Worm (Caenorhabditis elegans) whole organism, dauer: ENCODE results near the gene gpa-6.

Source experiments
- unc-62 ChIP-seq: sonication (generic microtip); optimal IDR thresholded peaks from 2 replicates; lab custom pipeline; 2017; ENCODE audit warnings: missing biosample characterization, missing genetic modification reagents, missing genetic modification characterization

Gene gpa-6

DNA sequence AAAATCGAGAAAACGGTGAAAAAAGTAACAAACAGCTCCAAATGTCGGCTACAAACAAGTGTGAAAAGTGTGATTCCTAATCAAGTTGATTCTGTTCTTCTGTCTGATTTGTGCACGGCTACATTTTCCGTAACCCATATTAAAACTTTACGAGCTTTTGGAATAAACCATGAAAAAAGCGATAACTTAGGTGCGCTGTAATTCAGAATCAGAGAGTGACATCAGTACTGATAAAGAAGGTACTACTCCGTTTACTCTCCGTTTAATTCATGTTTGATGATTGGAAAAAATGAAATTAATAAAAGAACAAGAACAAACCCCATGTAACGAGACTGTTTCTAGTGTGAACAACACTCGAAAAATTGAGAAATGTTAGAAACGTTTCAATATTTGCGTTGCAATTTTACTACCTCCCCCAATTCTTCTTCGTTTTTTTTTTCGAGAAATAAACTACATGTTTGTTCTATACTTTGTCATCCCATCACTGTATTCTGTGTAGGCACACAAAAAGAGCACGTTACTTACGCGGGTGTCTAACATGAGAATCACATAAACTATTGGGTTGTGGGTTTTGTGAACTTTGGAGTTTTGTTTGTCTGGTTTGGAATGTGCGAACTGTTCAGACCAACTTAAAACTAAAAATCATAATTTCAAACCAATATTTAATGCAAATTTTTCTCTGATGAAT, 28.5 kb upstream of the gpa-6 start:
- TF ChIP-seq unc-62: no peak

DNA sequence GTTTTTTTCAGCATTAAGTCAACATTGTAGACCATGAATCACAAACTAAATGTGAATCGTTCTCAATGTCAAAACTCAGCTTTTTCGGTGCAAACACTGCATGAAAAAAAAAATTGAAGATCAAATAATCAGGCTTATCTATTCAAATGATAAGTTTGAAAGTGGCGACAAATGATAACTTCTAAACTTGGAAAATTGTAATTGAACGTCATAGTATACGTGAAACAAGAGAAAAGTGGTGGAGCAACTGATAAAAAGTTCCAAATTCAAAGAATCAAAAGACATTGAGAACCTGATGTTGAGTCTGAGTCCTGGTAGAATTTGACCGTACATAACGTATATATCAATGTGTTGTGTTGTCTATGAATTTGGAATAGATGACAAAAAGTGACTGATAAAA, 27.8 kb upstream of the gpa-6 start:
- no peak for TF ChIP-seq unc-62

DNA sequence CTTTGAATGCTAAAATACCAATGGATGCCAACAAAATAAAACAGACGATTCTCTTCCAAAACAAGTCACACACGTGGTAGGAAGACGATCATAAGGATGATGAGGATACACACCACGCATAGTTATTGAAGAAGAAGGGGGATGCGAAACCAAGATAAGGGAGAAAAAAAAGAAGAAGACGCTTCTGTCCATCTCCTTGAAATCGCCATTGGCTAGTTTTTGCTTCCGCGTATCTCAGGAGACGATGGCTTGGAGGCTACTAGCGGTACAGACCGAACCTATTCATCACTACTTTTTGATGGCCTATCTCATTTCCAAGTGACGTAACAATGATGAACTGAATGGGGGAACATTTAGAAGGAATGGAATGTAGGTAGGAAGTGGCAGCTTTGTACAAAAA, 26.7 kb upstream of the gpa-6 start:
- no peak for TF ChIP-seq unc-62

DNA sequence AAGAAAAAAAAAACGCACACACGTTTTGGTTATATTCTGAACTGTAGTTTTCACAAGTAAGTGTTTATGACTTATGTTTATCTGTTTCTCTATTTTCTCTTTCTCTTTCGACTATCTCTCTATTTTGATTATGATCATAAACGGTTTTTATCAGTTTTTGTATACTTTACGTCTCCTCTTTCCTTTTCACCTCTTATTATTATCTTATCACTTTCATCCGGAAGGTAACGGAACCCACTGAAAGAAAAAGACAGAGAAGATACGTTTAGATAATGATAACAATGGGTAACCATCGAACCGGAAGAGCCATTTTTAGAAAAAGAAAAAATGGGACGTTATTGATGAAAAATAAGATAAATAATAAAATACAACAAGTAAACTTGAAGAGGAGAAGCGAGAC, 25.3 kb upstream of the gpa-6 start:
- TF ChIP-seq unc-62: no peak

DNA sequence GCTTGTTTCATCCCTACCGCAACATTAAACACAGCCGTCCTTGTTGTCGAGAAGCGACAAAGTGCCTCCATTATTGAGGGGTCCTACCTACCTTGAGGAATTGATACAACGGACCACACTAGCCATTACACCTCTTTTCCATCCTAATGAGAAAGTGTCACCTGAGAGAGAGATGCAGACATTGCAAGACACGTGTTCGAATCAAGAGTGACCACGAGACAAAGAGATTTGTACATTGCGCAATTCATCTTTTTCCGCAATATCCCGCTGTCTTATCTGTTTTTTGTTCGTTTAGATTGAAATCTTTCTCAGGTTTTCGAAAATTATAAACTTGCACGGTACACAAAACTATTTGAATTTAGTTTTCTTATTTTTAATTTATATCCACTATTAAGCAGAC, 21.9 kb upstream of the gpa-6 start:
- no peak for TF ChIP-seq unc-62

DNA sequence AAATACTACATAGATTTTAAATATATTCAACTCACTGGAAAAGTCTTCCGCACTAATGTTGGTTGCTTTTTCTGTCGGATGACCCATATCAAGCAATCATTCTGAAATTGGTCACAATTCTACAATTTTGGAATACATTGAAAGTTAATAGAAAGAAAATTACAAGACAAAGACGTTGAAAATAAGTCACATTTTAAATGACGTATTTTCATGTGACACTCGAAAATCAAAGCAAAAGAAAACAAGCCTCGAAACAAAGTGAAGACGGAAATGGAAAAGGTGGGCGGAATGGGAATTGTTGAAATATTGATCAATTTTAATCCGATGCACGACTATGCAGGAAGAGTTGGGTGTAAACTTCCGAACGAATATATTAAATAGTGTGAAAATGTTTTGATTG, 21.0 kb upstream of the gpa-6 start, which contains the start of gene mob-2:
Gene mob-2, minus strand, starts transcription at position 101 of the 400 bp plus-strand sequence.
- TF ChIP-seq unc-62: no peak

DNA sequence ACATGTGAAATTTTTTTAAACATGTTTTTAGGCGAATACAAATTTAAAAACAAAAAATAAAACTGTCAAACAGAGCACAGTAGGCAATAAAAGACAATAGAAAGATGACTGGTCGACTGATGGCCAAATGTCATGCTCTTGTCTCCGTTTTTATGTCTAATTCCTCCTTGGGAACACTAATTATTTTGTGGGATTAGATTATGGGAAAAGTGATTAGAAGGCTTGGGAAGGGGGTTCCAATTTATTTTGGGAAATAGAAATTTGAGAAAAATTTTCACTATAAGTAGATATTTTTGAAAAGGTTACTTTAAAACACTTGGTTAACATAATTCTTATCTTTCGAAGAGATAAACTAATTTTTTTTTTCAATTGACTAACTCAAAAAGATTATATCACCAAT, 20.2 kb upstream of the gpa-6 start:
- TF ChIP-seq unc-62: no peak

DNA sequence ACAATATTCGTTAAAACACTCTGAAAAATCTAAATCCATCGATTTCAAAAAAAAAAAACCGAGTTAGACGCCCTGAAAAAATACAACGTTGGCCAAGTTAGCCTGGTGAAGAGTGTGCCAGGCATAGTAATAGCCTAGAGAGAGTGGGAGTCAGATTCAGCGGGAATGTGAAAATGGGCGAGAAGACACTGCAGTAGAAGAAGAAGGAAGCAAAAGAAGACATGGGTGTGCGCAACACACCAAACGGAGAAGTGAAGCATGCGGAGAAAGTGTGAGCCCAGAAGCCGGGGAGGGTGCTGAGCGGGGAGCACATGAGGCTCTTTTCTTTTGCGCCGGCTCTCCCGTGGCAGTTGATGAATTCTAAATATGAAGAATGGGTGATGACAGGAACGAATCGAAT, 19.8 kb upstream of the gpa-6 start:
- no peak for TF ChIP-seq unc-62

DNA sequence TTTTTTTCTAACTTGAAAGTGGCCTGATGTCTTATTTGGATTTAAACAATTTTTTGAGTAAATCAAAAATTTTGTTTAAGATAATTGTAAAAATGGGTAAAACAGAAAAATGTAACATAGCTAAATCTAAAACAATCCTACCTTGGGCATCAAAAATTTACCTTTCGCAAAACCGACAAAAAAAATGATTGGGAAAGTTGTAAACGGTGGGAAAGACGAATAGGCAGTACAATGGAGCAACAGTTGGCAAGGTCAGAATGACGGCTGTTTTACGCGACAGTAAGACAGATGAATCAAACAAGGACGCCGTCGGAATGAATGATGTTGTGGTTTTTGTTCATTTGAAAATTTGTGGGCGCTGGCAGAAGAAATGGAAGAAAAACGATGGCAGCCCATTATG, 16.6 kb upstream of the gpa-6 start:
- TF ChIP-seq unc-62: no peak

DNA sequence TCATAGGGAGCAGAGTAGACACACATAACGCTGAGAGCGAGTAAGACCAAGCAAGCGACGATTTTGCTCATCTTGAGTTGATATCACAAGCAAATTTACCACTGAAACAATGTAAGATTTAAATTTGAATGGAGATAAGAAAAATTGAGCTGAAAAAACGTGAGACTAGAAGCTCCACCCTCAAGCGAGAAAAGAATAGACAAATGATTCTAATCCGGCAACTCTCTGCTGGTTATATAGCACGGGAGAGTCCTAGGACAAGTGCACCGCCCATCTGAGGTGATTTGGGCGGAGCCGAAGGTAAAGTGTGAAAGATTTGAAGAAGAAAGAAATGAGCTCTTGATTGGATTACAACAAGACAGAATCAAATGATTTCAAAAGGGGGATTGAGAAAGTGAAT, 12.7 kb upstream of the gpa-6 start, which contains the start of gene nlp-3:
Gene nlp-3, minus strand, starts transcription at position 101 of the 400 bp plus-strand sequence.
- no peak for TF ChIP-seq unc-62

DNA sequence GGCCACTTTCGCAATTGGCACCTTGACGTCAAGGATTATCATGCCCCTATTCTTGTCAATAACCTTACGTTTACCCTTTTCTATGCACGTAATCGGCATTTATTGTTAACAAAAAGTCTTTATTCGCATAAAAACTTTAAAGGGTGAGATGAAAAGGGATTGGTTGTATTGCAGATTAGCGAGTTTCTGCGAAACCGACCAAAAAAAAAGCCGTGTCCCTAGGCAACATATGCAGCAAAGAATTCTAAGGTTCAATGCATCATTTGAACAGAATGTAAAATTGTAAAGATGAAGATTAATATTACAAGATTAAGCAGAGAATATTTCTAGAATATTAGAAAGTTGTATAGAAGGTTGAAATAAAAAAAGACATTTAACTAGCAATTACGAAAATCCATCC, 9.0 kb upstream of the gpa-6 start:
- TF ChIP-seq unc-62: no peak

DNA sequence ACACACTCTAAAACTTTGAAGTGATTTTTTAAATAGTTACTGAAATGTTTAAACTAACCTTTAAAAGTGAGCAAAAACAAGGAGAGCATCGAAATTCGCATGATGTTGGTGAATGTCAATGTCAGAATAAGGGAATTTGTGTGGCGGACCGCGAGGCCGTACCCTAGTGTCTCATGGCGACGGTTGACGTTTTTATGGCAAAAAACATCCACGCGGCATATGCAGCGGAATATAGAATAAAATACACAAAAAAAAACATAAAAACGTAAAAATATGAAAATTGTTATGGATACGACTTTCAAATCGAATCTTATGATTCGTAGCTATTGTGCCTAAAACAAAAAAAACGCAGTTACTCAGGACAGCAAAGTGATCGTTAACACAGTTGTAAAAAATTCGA, 1.2 kb upstream of the gpa-6 start, which contains the start of gene cwp-5:
Gene cwp-5, minus strand, starts transcription at position 101 of the 400 bp plus-strand sequence.
- TF ChIP-seq unc-62: no peak

DNA sequence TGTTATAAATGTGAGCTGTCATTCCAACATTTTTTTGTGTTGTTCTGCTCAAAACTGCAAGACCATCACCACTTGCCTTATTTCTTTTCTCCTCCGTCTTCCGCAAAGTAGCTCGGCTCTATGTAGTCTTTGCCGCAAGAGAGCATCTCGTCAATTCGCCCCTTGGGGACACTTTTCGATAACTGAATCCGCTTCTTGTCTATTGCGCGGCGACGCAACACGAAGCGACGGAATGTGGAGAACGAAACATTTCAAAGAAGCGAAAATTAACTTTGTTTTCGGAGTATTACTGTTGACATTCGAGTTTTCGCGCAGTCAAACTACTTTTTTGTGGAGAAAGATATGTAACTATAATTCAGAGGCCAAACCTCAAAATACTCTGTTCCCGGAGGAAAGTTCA, 7.1 kb downstream of the gpa-6 start:
- TF ChIP-seq unc-62: no peak

DNA sequence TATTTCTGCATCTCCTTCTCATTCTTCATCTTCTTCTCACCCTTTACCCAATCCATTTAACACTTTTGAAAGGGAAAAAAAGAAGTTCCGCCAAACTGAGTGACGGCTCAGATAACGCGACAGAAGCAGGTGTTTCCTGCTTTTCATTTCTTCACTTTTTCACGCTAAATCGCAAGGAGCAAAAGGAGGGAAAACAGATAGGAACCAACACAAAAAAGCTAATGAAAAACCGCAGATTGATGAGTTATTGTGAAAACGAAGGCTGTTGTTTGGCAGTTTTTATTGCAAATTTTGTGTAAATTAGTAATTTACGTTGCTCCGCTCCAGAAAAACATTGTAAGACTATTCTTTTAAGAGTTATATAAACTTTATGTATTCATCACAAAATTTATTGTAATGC, 9.3 kb downstream of the gpa-6 start:
- TF ChIP-seq unc-62: no peak

DNA sequence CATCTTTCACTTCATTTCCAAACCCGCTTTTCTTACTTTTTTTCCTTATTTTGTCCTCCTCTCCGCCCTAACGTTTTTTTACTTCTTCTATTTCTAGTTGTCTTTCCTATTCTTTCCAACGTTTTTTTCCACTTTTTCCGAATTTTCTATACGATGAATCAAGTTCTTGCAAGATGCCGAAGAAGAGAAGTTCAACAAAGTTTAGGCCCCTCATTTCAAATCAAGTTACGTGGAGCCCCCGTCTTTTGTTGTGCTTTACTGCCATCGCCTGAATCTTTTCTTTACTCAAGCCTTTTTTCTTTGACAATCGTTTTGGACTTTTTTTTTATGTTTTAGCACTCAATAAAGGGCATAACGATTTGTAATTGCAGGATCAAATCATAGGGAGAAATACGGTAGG, 10.4 kb downstream of the gpa-6 start, which contains the start of gene unc-9:
Gene unc-9, plus strand, starts transcription at position 370 of the 400 bp plus-strand sequence.
- no peak for TF ChIP-seq unc-62

DNA sequence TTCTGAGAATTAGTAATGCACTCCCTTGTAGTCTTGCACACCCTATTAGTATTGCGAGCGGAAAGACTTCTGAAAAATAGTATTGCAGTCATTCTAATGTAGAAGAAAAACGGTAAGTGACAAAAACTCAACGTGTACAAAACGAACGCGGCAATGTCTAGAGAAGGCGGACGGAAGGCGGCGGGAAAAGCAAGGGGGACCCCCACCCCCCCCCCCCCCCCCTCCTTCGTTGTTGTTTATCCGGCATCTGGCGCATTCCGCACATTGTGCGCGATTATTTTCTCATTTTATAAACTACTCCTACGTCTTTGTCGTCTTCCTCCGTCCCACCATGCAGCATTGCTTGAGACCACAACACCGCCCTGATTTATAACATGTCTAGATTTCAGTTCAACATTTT, 11.3 kb downstream of the gpa-6 start:
- no peak for TF ChIP-seq unc-62

DNA sequence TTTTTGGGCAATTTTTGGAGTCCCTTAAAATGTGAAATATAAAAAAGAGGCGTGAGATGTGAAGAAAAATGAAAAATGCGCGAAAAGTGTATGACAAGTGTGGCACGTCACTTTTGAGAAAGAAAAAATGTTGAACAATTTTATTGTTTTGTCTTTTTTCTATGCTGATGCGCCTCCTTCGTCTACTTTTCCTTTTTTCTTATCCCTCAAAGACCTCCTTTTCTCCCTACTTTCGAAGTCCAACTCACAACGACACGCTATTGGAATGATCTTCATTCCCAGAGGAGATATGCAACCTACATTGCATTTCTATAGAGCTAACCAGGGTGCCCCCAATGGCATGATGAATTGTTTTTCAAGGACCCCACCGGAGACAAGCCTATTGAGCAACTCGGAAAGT, 15.0 kb downstream of the gpa-6 start:
- no peak for TF ChIP-seq unc-62

DNA sequence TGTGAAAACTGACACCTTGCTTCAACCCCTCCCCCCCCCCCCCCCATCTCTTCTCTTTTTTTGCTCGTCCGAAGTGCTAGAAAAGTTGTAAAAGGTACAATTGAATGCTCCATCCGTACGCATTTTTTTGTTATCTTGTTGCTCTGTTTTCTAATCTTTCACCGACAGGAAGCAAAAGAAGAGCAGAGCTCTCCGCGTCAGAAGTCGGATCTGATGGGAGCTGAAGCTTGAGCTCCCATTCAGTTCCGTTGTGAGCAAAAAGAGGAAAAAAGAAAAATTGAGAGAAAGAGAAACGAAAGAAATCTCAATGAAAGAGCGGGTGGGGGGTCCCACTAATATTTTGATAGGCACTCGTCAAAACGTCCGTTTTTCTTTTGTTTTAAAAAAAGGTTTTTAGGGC, 15.9 kb downstream of the gpa-6 start:
- TF ChIP-seq unc-62: no peak

DNA sequence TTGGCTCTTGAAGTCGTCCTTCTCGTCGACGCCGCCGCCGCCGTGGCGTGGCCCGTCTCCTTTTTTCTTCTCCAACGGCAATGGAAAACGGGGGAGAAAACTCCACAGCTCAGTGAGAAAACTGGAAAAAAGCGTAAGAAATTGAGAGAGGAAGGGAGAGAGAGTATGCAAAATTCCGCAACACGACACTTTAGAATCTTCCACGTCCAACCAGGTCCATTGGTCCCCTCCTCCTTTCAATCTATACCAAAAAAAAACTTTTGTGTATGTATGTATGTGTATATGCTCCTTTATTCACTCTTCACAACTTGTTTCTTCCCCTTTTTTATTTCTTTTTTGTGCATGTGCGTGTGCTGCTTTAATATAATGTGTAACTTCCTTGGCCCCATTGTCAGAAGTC, 18.0 kb downstream of the gpa-6 start:
- no peak for TF ChIP-seq unc-62
